Worm (Caenorhabditis elegans) whole organism, young adult: ENCODE data around the gene Y38H6C.24.
"Not testable (repeated sequence)": the region's sequence is repeated elsewhere in the genome, so short reads cannot be mapped to it uniquely, and the experiment has no call there.

Source experiments
- B0019.2 ChIP-seq: fragments of 200-800 bp; sonication (Bioruptor generic); conservative IDR thresholded peaks from 2 replicates; pipeline ENCODE4 v1.3.6; 2022; ENCODE audit warnings: missing genetic modification reagents, missing genetic modification characterization, missing compliant biosample characterization
- B0261.1 ChIP-seq: sonication (generic microtip); optimal IDR thresholded peaks from 2 replicates; lab custom pipeline; 2016; ENCODE audit warnings: mild to moderate bottlenecking, missing genetic modification characterization, moderate library complexity, missing compliant biosample characterization
- B0336.3 ChIP-seq: fragments of 200-800 bp; sonication (Bioruptor generic); IDR thresholded peaks from 2 replicates; pipeline ENCODE4 v1.3.6; 2022; ENCODE audit warnings: missing genetic modification characterization, missing compliant biosample characterization
- F39B2.1 ChIP-seq: fragments of 200-800 bp; sonication (Bioruptor generic); IDR thresholded peaks from 2 replicates; pipeline ENCODE4 v1.3.6; 2022; ENCODE audit warnings: missing genetic modification reagents, missing genetic modification characterization, missing compliant biosample characterization
- K11D2.4 ChIP-seq: fragments of 200-800 bp; sonication (Bioruptor generic); IDR thresholded peaks from 2 replicates; pipeline ENCODE4 v1.3.6; 2022; ENCODE audit warnings: missing genetic modification reagents, missing genetic modification characterization, missing compliant biosample characterization
- akir-1 ChIP-seq: fragments of 200-800 bp; sonication (Bioruptor generic); optimal IDR thresholded peaks from 2 replicates; lab custom pipeline; 2018; ENCODE audit warnings: mild to moderate bottlenecking, missing genetic modification characterization, moderate library complexity, missing compliant biosample characterization
- attf-6 ChIP-seq: fragments of 200-800 bp; sonication (Bioruptor generic); IDR thresholded peaks from 2 replicates; pipeline ENCODE4 v1.3.6; 2022; ENCODE audit warnings: missing genetic modification reagents, missing genetic modification characterization, missing compliant biosample characterization
- chd-7 ChIP-seq: sonication (generic microtip); optimal IDR thresholded peaks from 2 replicates; lab custom pipeline; 2016; ENCODE audit warnings: mild to moderate bottlenecking, missing genetic modification characterization, moderate library complexity, missing compliant biosample characterization
- egl-18 ChIP-seq: fragments of 200-800 bp; sonication (Bioruptor generic); IDR thresholded peaks from 2 replicates; pipeline ENCODE4 v1.3.6; 2022; ENCODE audit warnings: missing genetic modification reagents, missing genetic modification characterization, missing compliant biosample characterization
- egrh-3 ChIP-seq: fragments of 200-800 bp; sonication (Bioruptor generic); IDR thresholded peaks from 2 replicates; pipeline ENCODE4 v1.3.6; 2022; ENCODE audit warnings: missing genetic modification reagents, missing genetic modification characterization, missing compliant biosample characterization
- fkh-3 ChIP-seq: sonication (generic microtip); optimal IDR thresholded peaks from 2 replicates; lab custom pipeline; 2016; ENCODE audit warnings: mild to moderate bottlenecking, missing genetic modification characterization, missing compliant biosample characterization
- him-1 ChIP-seq: sonication (generic microtip); optimal IDR thresholded peaks from 2 replicates; lab custom pipeline; 2016; ENCODE audit warnings: missing genotype, missing genetic modification reagents, missing genetic modification characterization, missing compliant biosample characterization
- hlh-12 ChIP-seq: sonication (generic microtip); optimal IDR thresholded peaks from 2 replicates; lab custom pipeline; 2016; ENCODE audit warnings: missing genetic modification characterization, missing compliant biosample characterization
- hrde-1 ChIP-seq: sonication (generic microtip); optimal IDR thresholded peaks from 2 replicates; lab custom pipeline; 2016; ENCODE audit warnings: missing genetic modification characterization, mild to moderate bottlenecking, missing compliant biosample characterization, moderate library complexity, missing genotype, missing genetic modification reagents, borderline replicate concordance
- let-526 ChIP-seq: fragments of 200-800 bp; sonication (Bioruptor generic); IDR thresholded peaks from 2 replicates; pipeline ENCODE4 v1.3.6; 2022; ENCODE audit warnings: missing genetic modification reagents, missing genetic modification characterization, missing compliant biosample characterization
- let-607 ChIP-seq, 2 experiments: fragments of 200-800 bp in 1 of 2; sonication (Bioruptor generic) in 1 of 2; sonication (generic microtip) in 1 of 2; optimal IDR thresholded peaks; 2 replicates each; lab custom pipeline; 2016 to 2018; ENCODE audit warnings: mild to moderate bottlenecking in 2 of 2, missing compliant biosample characterization in 2 of 2, missing genetic modification characterization in 2 of 2, moderate library complexity in 2 of 2, missing genotype in 1 of 2
- lin-35 ChIP-seq, 3 experiments: fragments of 150-350 bp in 2 of 3; sonication (generic microtip) in 1 of 3; optimal IDR thresholded peaks; 2 replicates each; lab custom pipeline; 2014 to 2018; ENCODE audit warnings: missing biosample characterization in 3 of 3, missing genetic modification characterization in 3 of 3, missing genetic modification reagents in 3 of 3
- lir-1 ChIP-seq: fragments of 200-800 bp; sonication (Bioruptor generic); conservative IDR thresholded peaks from 2 replicates; pipeline ENCODE4 v1.3.6; 2022; ENCODE audit warnings: missing genetic modification reagents, missing genetic modification characterization, missing compliant biosample characterization
- lsl-1 ChIP-seq: fragments of 200-800 bp; sonication (Bioruptor generic); optimal IDR thresholded peaks from 2 replicates; lab custom pipeline; 2018; ENCODE audit warnings: mild to moderate bottlenecking, missing genetic modification characterization, moderate library complexity, missing compliant biosample characterization
- madf-8 ChIP-seq: fragments of 200-800 bp; sonication (Bioruptor generic); conservative IDR thresholded peaks from 2 replicates; pipeline ENCODE4 v1.3.6; 2022; ENCODE audit warnings: missing genetic modification reagents, missing genetic modification characterization, missing compliant biosample characterization
- mxl-1 ChIP-seq: sonication (generic microtip); optimal IDR thresholded peaks from 2 replicates; lab custom pipeline; 2016; ENCODE audit warnings: missing genetic modification characterization, missing compliant biosample characterization
- nhr-120 ChIP-seq: fragments of 200-800 bp; sonication (Bioruptor generic); IDR thresholded peaks from 2 replicates; pipeline ENCODE4 v1.3.6; 2022; ENCODE audit warnings: missing genetic modification characterization, missing compliant biosample characterization
- nhr-27 ChIP-seq: fragments of 200-800 bp; sonication (Bioruptor generic); optimal IDR thresholded peaks from 2 replicates; lab custom pipeline; 2018; ENCODE audit warnings: mild to moderate bottlenecking, missing genetic modification characterization, moderate library complexity, missing compliant biosample characterization
- nhr-80 ChIP-seq: sonication (generic microtip); optimal IDR thresholded peaks from 2 replicates; lab custom pipeline; 2016; ENCODE audit warnings: missing genetic modification characterization, missing compliant biosample characterization
- nhr-90 ChIP-seq: sonication (generic microtip); optimal IDR thresholded peaks from 2 replicates; lab custom pipeline; 2016; ENCODE audit warnings: missing genotype, mild to moderate bottlenecking, missing genetic modification characterization, missing compliant biosample characterization
- rec-8 ChIP-seq, 2 experiments: sonication (generic microtip); optimal IDR thresholded peaks; 2 replicates each; lab custom pipeline; 2016; ENCODE audit warnings: mild to moderate bottlenecking in 2 of 2, missing genetic modification characterization in 2 of 2, missing genetic modification reagents in 2 of 2, missing genotype in 2 of 2, missing biosample characterization in 1 of 2, missing compliant biosample characterization in 1 of 2, moderate library complexity in 1 of 2
- repo-1 ChIP-seq: sonication (generic microtip); optimal IDR thresholded peaks from 2 replicates; lab custom pipeline; 2017; ENCODE audit warnings: mild to moderate bottlenecking, missing genetic modification characterization, missing compliant biosample characterization
- snpc-3.4 ChIP-seq: sonication (generic microtip); optimal IDR thresholded peaks from 2 replicates; lab custom pipeline; 2017; ENCODE audit warnings: missing genetic modification characterization, mild to moderate bottlenecking, missing compliant biosample characterization, antibody characterized with exemption, moderate library complexity, missing genotype, missing genetic modification reagents
- tbx-9 ChIP-seq: sonication (generic microtip); optimal IDR thresholded peaks from 2 replicates; lab custom pipeline; 2016; ENCODE audit warnings: borderline replicate concordance, missing genetic modification characterization, inconsistent platforms, missing compliant biosample characterization
- tlf-1 ChIP-seq: fragments of 200-800 bp; sonication (Bioruptor generic); optimal IDR thresholded peaks from 2 replicates; lab custom pipeline; 2018; ENCODE audit warnings: mild to moderate bottlenecking, missing genetic modification characterization, missing compliant biosample characterization
- zfh-2 ChIP-seq: fragments of 200-800 bp; sonication (Bioruptor generic); conservative IDR thresholded peaks from 2 replicates; pipeline ENCODE4 v1.3.6; 2022; ENCODE audit warnings: missing genetic modification reagents, missing genetic modification characterization, missing compliant biosample characterization
- ztf-3 ChIP-seq: fragments of 200-800 bp; sonication (Bioruptor generic); optimal IDR thresholded peaks from 2 replicates; lab custom pipeline; 2018; ENCODE audit warnings: mild to moderate bottlenecking, missing genetic modification characterization, missing compliant biosample characterization
- ztf-6 ChIP-seq: fragments of 200-800 bp; sonication (Bioruptor generic); IDR thresholded peaks from 2 replicates; pipeline ENCODE4 v1.3.6; 2022; ENCODE audit warnings: missing genetic modification reagents, missing genetic modification characterization, missing compliant biosample characterization

Gene Y38H6C.24

ce11 chrV:20499642-20500041 lies 26.6 kb upstream of the Y38H6C.24 start:
- TF ChIP-seq B0261.1 (no peak), nhr-80 (peak; percentile 23), let-607 (tag; optimal IDR thresholded peaks at IDR 0.05; lab: Kevin White, UChicago) (peak in 1 of 2 experiments; percentile 12)

ce11 chrV:20500405-20500804 lies 25.8 kb upstream of the Y38H6C.24 start, which contains the start of gene dct-14:
Gene dct-14 (minus strand): TSS chrV:20500505.
- TF ChIP-seq mxl-1 = no peak
- TF ChIP-seq egl-18 (GFP tag; lab: Robert Waterston, UW) = no peak
- no peak for TF ChIP-seq chd-7 (tag; lab: Kevin White, UChicago)
- no peak for TF ChIP-seq K11D2.4 (GFP tag; lab: Robert Waterston, UW)
- no peak for TF ChIP-seq tbx-9
- TF ChIP-seq lin-35 (GFP tag; optimal IDR thresholded peaks at IDR 0.05; lab: Kevin White, UChicago) = no peak
- TF ChIP-seq lir-1 = no peak
- no peak for TF ChIP-seq let-526
- no peak for TF ChIP-seq akir-1 (GFP tag; lab: Kevin White, UChicago)
- TF ChIP-seq F39B2.1 (GFP tag; lab: Robert Waterston, UW) = no peak
- no peak for TF ChIP-seq madf-8
- no peak for TF ChIP-seq fkh-3 (tag; lab: Kevin White, UChicago)
- TF ChIP-seq ztf-6 = no peak
- TF ChIP-seq snpc-3.4 (tag; lab: Kevin White, UChicago) = no peak
- TF ChIP-seq nhr-27 = no peak
- TF ChIP-seq repo-1 (tag; lab: Kevin White, UChicago) = no peak

- no peak for TF ChIP-seq let-526
- no peak for TF ChIP-seq hrde-1 (tag; lab: Kevin White, UChicago)
- TF ChIP-seq rec-8 (tag; optimal IDR thresholded peaks at IDR 0.05; lab: Kevin White, UChicago) = no peak
- no peak for TF ChIP-seq B0336.3 (GFP tag; lab: Robert Waterston, UW)
- no peak for TF ChIP-seq tlf-1 (GFP tag; lab: Kevin White, UChicago)
- no peak for TF ChIP-seq hlh-12 (tag; lab: Kevin White, UChicago)
Observed at ce11 chrV:20504997-20505396, 21.2 kb upstream of the Y38H6C.24 start, which contains the start of gene Y38H6C.4. Gene Y38H6C.4 (minus strand): TSS chrV:20505097.

- peak; percentile 67; the same call in 1 of the 2 replicates for TF ChIP-seq zfh-2
- no peak for TF ChIP-seq lsl-1 (GFP tag; lab: Kevin White, UChicago)
- no peak for TF ChIP-seq B0019.2 (GFP tag; lab: Robert Waterston, UW)
- peak; percentile 21; the same call in 1 of the 2 replicates for TF ChIP-seq egrh-3
Observed at ce11 chrV:20506542-20506941, 19.7 kb upstream of the Y38H6C.24 start.

ce11 chrV:20509427-20509826 lies 16.8 kb upstream of the Y38H6C.24 start:
- TF ChIP-seq zfh-2 = peak; percentile 56; the same call in 1 of the 2 replicates
- 0 out of 2 replicates have a peak, but pooled peaks have one; percentile 46 for TF ChIP-seq nhr-120
- no peak for TF ChIP-seq attf-6 (GFP tag; lab: Robert Waterston, UW)

- not testable (repeated sequence) for TF ChIP-seq him-1 (tag; lab: Kevin White, UChicago); nhr-90 (tag; lab: Kevin White, UChicago); ztf-3 (GFP tag; lab: Kevin White, UChicago)
Observed at ce11 chrV:20513661-20514060, 12.6 kb upstream of the Y38H6C.24 start, which contains the start of gene Y38H6C.8. Gene Y38H6C.8 (plus strand): TSS chrV:20513961.
